Fruit fly (Drosophila melanogaster) whole organism, embryonic: ENCODE data around the gene CG31808.

Experiments
- CG10462 ChIP-seq: fragments of 200-800 bp; sonication (Bioruptor generic); optimal IDR thresholded peaks from 2 replicates; lab custom pipeline; 2016; ENCODE audit warnings: missing biosample characterization, missing genetic modification characterization
- eyg ChIP-seq: fragments of 200-800 bp; sonication (Bioruptor generic); optimal IDR thresholded peaks from 3 replicates; lab custom pipeline; 2016; ENCODE audit warnings: missing biosample characterization, missing genetic modification characterization

dm6 chr2L:16713929-16714328, 2.1 kb downstream of the CG31808 start:
- no peak for TF ChIP-seq CG10462 (GFP tag; lab: Kevin White, UChicago)
- TF ChIP-seq eyg (GFP tag; lab: Kevin White, UChicago), result no peak
